Fruit fly (Drosophila melanogaster) whole organism, prepupa: ENCODE results near the gene Mcm2.

Source experiments
- CG10669 ChIP-seq: fragments of 200-800 bp; sonication (Bioruptor generic); optimal IDR thresholded peaks from 3 replicates; lab custom pipeline; 2018; ENCODE audit warnings: missing biosample characterization, mild to moderate bottlenecking, missing genetic modification characterization, moderate library complexity
- CG11294 ChIP-seq: fragments of 200-800 bp; sonication (Bioruptor generic); IDR thresholded peaks from 2 replicates; pipeline ENCODE4 v1.3.6; 2022; ENCODE audit warnings: missing biosample characterization, missing genetic modification characterization
- CG11902 ChIP-seq: fragments of 200-800 bp; sonication (Bioruptor generic); optimal IDR thresholded peaks from 3 replicates; lab custom pipeline; 2016; ENCODE audit warnings: missing biosample characterization, missing genetic modification characterization
- CG15336 ChIP-seq: fragments of 200-800 bp; sonication (Bioruptor generic); IDR thresholded peaks from 2 replicates; pipeline ENCODE4 v1.3.6; 2022; ENCODE audit warnings: missing biosample characterization, missing genetic modification characterization
- CG1621 ChIP-seq: fragments of 200-800 bp; sonication (Bioruptor generic); optimal IDR thresholded peaks from 3 replicates; lab custom pipeline; 2018; ENCODE audit warnings: missing biosample characterization, mild to moderate bottlenecking, missing genetic modification characterization
- CG32006 ChIP-seq: fragments of 200-800 bp; sonication (Bioruptor generic); optimal IDR thresholded peaks from 3 replicates; lab custom pipeline; 2017; ENCODE audit warnings: missing biosample characterization, mild to moderate bottlenecking, missing genetic modification characterization
- CG34406 ChIP-seq: fragments of 200-800 bp; sonication (Bioruptor generic); optimal IDR thresholded peaks from 3 replicates; lab custom pipeline; 2016; ENCODE audit warnings: missing biosample characterization, missing genetic modification characterization
- CG4318 ChIP-seq: fragments of 200-800 bp; sonication (Bioruptor generic); optimal IDR thresholded peaks from 3 replicates; lab custom pipeline; 2017; ENCODE audit warnings: missing biosample characterization, mild to moderate bottlenecking, missing genetic modification characterization
- CG6276 ChIP-seq: fragments of 200-800 bp; sonication (Bioruptor generic); optimal IDR thresholded peaks from 2 replicates; lab custom pipeline; 2017; ENCODE audit warnings: missing biosample characterization, mild to moderate bottlenecking, missing genetic modification characterization
- CG6808 ChIP-seq: fragments of 200-800 bp; sonication (Bioruptor generic); optimal IDR thresholded peaks from 3 replicates; lab custom pipeline; 2017; ENCODE audit warnings: missing biosample characterization, missing genetic modification characterization, mild to moderate bottlenecking, moderate library complexity, missing genetic modification reagents
- CG8119 ChIP-seq: fragments of 200-800 bp; sonication (Bioruptor generic); IDR thresholded peaks from 3 replicates; pipeline ENCODE4 v1.3.6; 2022; ENCODE audit warnings: missing biosample characterization, missing genetic modification characterization
- CG8319 ChIP-seq: fragments of 200-800 bp; sonication (Bioruptor generic); optimal IDR thresholded peaks from 3 replicates; lab custom pipeline; 2016; ENCODE audit warnings: missing biosample characterization, missing genetic modification characterization
- CG8632 ChIP-seq: fragments of 200-800 bp; sonication (Bioruptor generic); optimal IDR thresholded peaks from 3 replicates; lab custom pipeline; 2016; ENCODE audit warnings: missing biosample characterization, missing genetic modification characterization
- Eip75B ChIP-seq: fragments of 200-800 bp; sonication (Bioruptor generic); optimal IDR thresholded peaks from 3 replicates; lab custom pipeline; 2016; ENCODE audit warnings: missing biosample characterization, missing genetic modification characterization
- Eip78C ChIP-seq: fragments of 200-800 bp; sonication (Bioruptor generic); peaks from one replicate; lab custom pipeline; 2016; ENCODE audit warnings: missing biosample characterization, missing genetic modification characterization
- Eip93F ChIP-seq: fragments of 200-800 bp; sonication (Bioruptor generic); optimal IDR thresholded peaks from 2 replicates; lab custom pipeline; 2016; ENCODE audit warnings: missing biosample characterization, mild to moderate bottlenecking, missing genetic modification characterization
- Ets21C ChIP-seq: fragments of 200-800 bp; sonication (Bioruptor generic); optimal IDR thresholded peaks from 3 replicates; lab custom pipeline; 2016; ENCODE audit warnings: missing biosample characterization, missing genetic modification characterization
- Ets96B ChIP-seq: fragments of 200-800 bp; optimal IDR thresholded peaks from 2 replicates; lab custom pipeline; 2019; ENCODE audit warnings: missing biosample characterization, mild to moderate bottlenecking, missing genetic modification characterization, moderate library complexity
- Gug ChIP-seq: fragments of 200-800 bp; sonication (Bioruptor generic); IDR thresholded peaks from 2 replicates; pipeline ENCODE4 v1.3.6; 2022; ENCODE audit warnings: missing biosample characterization, missing genetic modification characterization
- Hr4 ChIP-seq: fragments of 200-800 bp; sonication (Bioruptor generic); optimal IDR thresholded peaks from 3 replicates; lab custom pipeline; 2016; ENCODE audit warnings: missing biosample characterization, missing genetic modification characterization
- Lpt ChIP-seq: fragments of 200-800 bp; sonication (Bioruptor generic); optimal IDR thresholded peaks from 3 replicates; lab custom pipeline; 2016; ENCODE audit warnings: missing biosample characterization, missing genetic modification characterization
- Met ChIP-seq: fragments of 200-800 bp; sonication (Bioruptor generic); optimal IDR thresholded peaks from 3 replicates; lab custom pipeline; 2016; ENCODE audit warnings: missing biosample characterization, missing genetic modification characterization
- OdsH ChIP-seq: fragments of 200-800 bp; sonication (Bioruptor generic); optimal IDR thresholded peaks from 3 replicates; lab custom pipeline; 2016; ENCODE audit warnings: missing biosample characterization, missing genetic modification characterization
- Smox ChIP-seq: fragments of 200-800 bp; sonication (Bioruptor generic); optimal IDR thresholded peaks from 3 replicates; lab custom pipeline; 2016; ENCODE audit warnings: missing biosample characterization, missing genetic modification characterization
- Sox14 ChIP-seq: fragments of 200-800 bp; sonication (Bioruptor generic); optimal IDR thresholded peaks from 3 replicates; lab custom pipeline; 2016; ENCODE audit warnings: missing biosample characterization, missing genetic modification characterization
- Sox15 ChIP-seq: fragments of 200-800 bp; sonication (Bioruptor generic); optimal IDR thresholded peaks from 3 replicates; lab custom pipeline; 2016; ENCODE audit warnings: missing biosample characterization, missing genetic modification characterization
- achi ChIP-seq: fragments of 200-800 bp; sonication (Bioruptor generic); optimal IDR thresholded peaks from 3 replicates; lab custom pipeline; 2016; ENCODE audit warnings: missing biosample characterization, missing genetic modification characterization
- acj6 ChIP-seq: fragments of 200-800 bp; sonication (Bioruptor generic); optimal IDR thresholded peaks from 3 replicates; lab custom pipeline; 2016; ENCODE audit warnings: missing biosample characterization, missing genetic modification characterization
- dac ChIP-seq: fragments of 200-800 bp; sonication (Bioruptor generic); optimal IDR thresholded peaks from 2 replicates; lab custom pipeline; 2017; ENCODE audit warnings: missing biosample characterization, mild to moderate bottlenecking, missing genetic modification characterization
- dsx ChIP-seq: fragments of 200-800 bp; optimal IDR thresholded peaks from 3 replicates; lab custom pipeline; 2019; ENCODE audit warnings: missing biosample characterization, mild to moderate bottlenecking, missing genetic modification characterization, moderate library complexity; ENCODE audit not compliant: poor library complexity, severe bottlenecking
- eg ChIP-seq: fragments of 200-800 bp; sonication (Bioruptor generic); IDR thresholded peaks from 3 replicates; pipeline ENCODE4 v1.3.6; 2022; ENCODE audit warnings: missing biosample characterization, missing genetic modification characterization
- fd59A ChIP-seq: fragments of 200-800 bp; sonication (Bioruptor generic); optimal IDR thresholded peaks from 2 replicates; lab custom pipeline; 2017; ENCODE audit warnings: missing biosample characterization, mild to moderate bottlenecking, missing genetic modification characterization, missing genetic modification reagents
- fd85E ChIP-seq: fragments of 200-800 bp; sonication (Bioruptor generic); optimal IDR thresholded peaks from 3 replicates; lab custom pipeline; 2016; ENCODE audit warnings: missing biosample characterization, missing genetic modification characterization
- lz ChIP-seq: fragments of 200-800 bp; sonication (Bioruptor generic); optimal IDR thresholded peaks from 3 replicates; lab custom pipeline; 2016; ENCODE audit warnings: missing biosample characterization, missing genetic modification characterization
- pdm3 ChIP-seq: fragments of 200-800 bp; sonication (Bioruptor generic); optimal IDR thresholded peaks from 3 replicates; lab custom pipeline; 2016; ENCODE audit warnings: missing biosample characterization, missing genetic modification characterization
- salr ChIP-seq, 2 experiments: fragments of 200-800 bp; sonication (Bioruptor generic); optimal IDR thresholded peaks; 3 replicates each; lab custom pipeline; 2016 to 2018; ENCODE audit warnings: missing biosample characterization in 2 of 2, missing genetic modification characterization in 2 of 2, mild to moderate bottlenecking in 1 of 2
- spab ChIP-seq: fragments of 200-800 bp; sonication (Bioruptor generic); optimal IDR thresholded peaks from 2 replicates; lab custom pipeline; 2017; ENCODE audit warnings: missing biosample characterization, mild to moderate bottlenecking, missing genetic modification characterization, missing genetic modification reagents
- ss ChIP-seq, 2 experiments: fragments of 200-800 bp; sonication (Bioruptor generic); optimal IDR thresholded peaks; 2 replicates in 1 of 2; 3 replicates in 1 of 2; lab custom pipeline; 2017 to 2018; ENCODE audit warnings: mild to moderate bottlenecking in 2 of 2, missing biosample characterization in 2 of 2, missing genetic modification characterization in 2 of 2, moderate library complexity in 1 of 2
- svp ChIP-seq: fragments of 200-800 bp; sonication (Bioruptor generic); peaks from one replicate; lab custom pipeline; 2016; ENCODE audit warnings: missing biosample characterization, missing genetic modification characterization
- topi ChIP-seq: fragments of 200-800 bp; sonication (Bioruptor generic); optimal IDR thresholded peaks from 3 replicates; lab custom pipeline; 2016; ENCODE audit warnings: missing biosample characterization, missing genetic modification characterization

The Mcm2 gene

DNA sequence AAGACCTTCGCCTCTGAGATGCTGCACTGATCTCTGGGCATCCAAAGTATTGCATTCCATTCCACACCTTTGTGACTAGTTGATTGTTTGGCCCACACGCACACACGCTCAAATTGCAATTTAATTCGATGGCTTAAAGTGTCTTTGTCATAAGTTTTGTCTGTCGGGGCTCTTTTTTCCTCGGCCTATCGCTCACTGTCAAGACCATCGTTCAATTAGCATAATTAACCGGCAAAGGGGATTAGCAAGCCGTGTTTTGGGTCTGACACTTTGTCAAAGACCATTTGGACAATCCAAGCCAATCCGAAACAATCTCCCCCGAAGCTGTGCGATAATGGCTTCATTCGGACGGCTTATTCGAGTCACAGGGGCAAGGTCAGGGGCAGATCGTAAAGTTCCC, 10.4 kb upstream of the Mcm2 start:
- TF ChIP-seq Ets96B (tag; lab: Kevin White, UChicago) (no peak), CG11902 (GFP tag; lab: Kevin White, UChicago) (no peak), fd59A (GFP tag; lab: Kevin White, UChicago) (no peak), salr (GFP tag; optimal IDR thresholded peaks at IDR 0.05; lab: Kevin White, UChicago) (no peak), Lpt (GFP tag; lab: Kevin White, UChicago) (no peak), spab (GFP tag; lab: Kevin White, UChicago) (no peak), ss (GFP tag; optimal IDR thresholded peaks at IDR 0.05; lab: Kevin White, UChicago) (no peak), Eip93F (GFP tag; lab: Kevin White, UChicago) (no peak), CG6808 (GFP tag; lab: Kevin White, UChicago) (no peak), fd85E (GFP tag; lab: Kevin White, UChicago) (no peak), Met (GFP tag; lab: Kevin White, UChicago) (no peak), Ets21C (GFP tag; lab: Kevin White, UChicago) (no peak), topi (GFP tag; lab: Kevin White, UChicago) (no peak), Sox14 (GFP tag; lab: Kevin White, UChicago) (no peak), CG34406 (no peak), achi (no peak), Sox15 (GFP tag; lab: Kevin White, UChicago) (no peak), OdsH (GFP tag; lab: Kevin White, UChicago) (no peak)

dm6 chr3R:8256040-8256439, 8.7 kb upstream of the Mcm2 start:
- TF ChIP-seq achi (no peak), Hr4 (peak; percentile 73), Smox (GFP tag; lab: Kevin White, UChicago) (no peak), eg (GFP tag; lab: Robert Waterston, UW) (no peak; the same call in 1 of the 3 replicates), ss (GFP tag; optimal IDR thresholded peaks at IDR 0.05; lab: Kevin White, UChicago) (no peak), OdsH (GFP tag; lab: Kevin White, UChicago) (peak; percentile 39), Lpt (GFP tag; lab: Kevin White, UChicago) (peak; percentile 58), fd59A (GFP tag; lab: Kevin White, UChicago) (no peak), Gug (peak; percentile 45; the same call in 1 of the 2 replicates), CG4318 (GFP tag; lab: Kevin White, UChicago) (peak; percentile 58), salr (GFP tag; optimal IDR thresholded peaks at IDR 0.05; lab: Kevin White, UChicago) (peak in 1 of 2 experiments; percentile 30), Ets21C (GFP tag; lab: Kevin White, UChicago) (no peak), dsx (GFP tag; lab: Kevin White, UChicago) (no peak), CG8319 (no peak), CG6276 (GFP tag; lab: Kevin White, UChicago) (peak; percentile 71), Met (GFP tag; lab: Kevin White, UChicago) (no peak), CG32006 (GFP tag; lab: Kevin White, UChicago) (peak; percentile 77), CG8119 (GFP tag; lab: Robert Waterston, UW) (peak; percentile 84), pdm3 (GFP tag; lab: Kevin White, UChicago) (peak; percentile 40), Eip78C (GFP tag; lab: Kevin White, UChicago) (peak; percentile 70), Eip75B (GFP tag; lab: Kevin White, UChicago) (no peak), dac (GFP tag; lab: Kevin White, UChicago) (peak; percentile 37), acj6 (GFP tag; lab: Kevin White, UChicago) (no peak), CG15336 (peak; percentile 86), CG11294 (peak; percentile 20; the same call in 1 of the 2 replicates), topi (GFP tag; lab: Kevin White, UChicago) (no peak)
- TF ChIP-seq, all 60 proteins: peak for 14

- no peak for TF ChIP-seq CG1621
- TF ChIP-seq CG8632 (GFP tag; lab: Kevin White, UChicago) = no peak
- TF ChIP-seq CG11902 (GFP tag; lab: Kevin White, UChicago) = no peak
- no peak for TF ChIP-seq lz (GFP tag; lab: Kevin White, UChicago)
- no peak for TF ChIP-seq svp (GFP tag; lab: Kevin White, UChicago)
- no peak for TF ChIP-seq OdsH (GFP tag; lab: Kevin White, UChicago)
- no peak for TF ChIP-seq CG10669 (GFP tag; lab: Kevin White, UChicago)
Measured at dm6 chr3R:8261634-8262033, 3.1 kb upstream of the Mcm2 start.
